1 worm cellular context compared by ENCODE assay signal in genomic region chrX:6134423-6134822, ce11.
TF ChIP-seq lines count a peak whose summit lies in the region.

No protein-coding gene starts in this region.

TF ChIP-seq in whole organism, L1 larva, 84 proteins besides CTCF, POLR2A, EP300 and RAD21 (continued from another document):
- TF ChIP-seq nhr-47 (tag; optimal IDR thresholded peaks at IDR 0.05; lab: Kevin White, UChicago) (no peak), zip-4 (GFP tag; optimal IDR thresholded peaks at IDR 0.05; lab: Kevin White, UChicago) (no peak), mab-9 (GFP tag; IDR thresholded peaks at IDR 0.05; lab: Robert Waterston, UW) (0 out of 2 replicates have a peak, but pooled peaks have one; percentile 26), ces-1 (GFP tag; optimal IDR thresholded peaks at IDR 0.05; lab: Kevin White, UChicago) (no peak), C04F5.9 (tag; optimal IDR thresholded peaks at IDR 0.05; lab: Kevin White, UChicago) (no peak), ceh-63 (GFP tag; optimal IDR thresholded peaks at IDR 0.05; lab: Kevin White, UChicago) (no peak), nhr-28 (tag; optimal IDR thresholded peaks at IDR 0.05; lab: Kevin White, UChicago) (no peak), ceh-8 (GFP tag; optimal IDR thresholded peaks at IDR 0.05; lab: Kevin White, UChicago) (no peak), F16B12.6 (tag; optimal IDR thresholded peaks at IDR 0.05; lab: Kevin White, UChicago) (no peak), skn-1 (tag; optimal IDR thresholded peaks at IDR 0.05; lab: Kevin White, UChicago) (no peak), zag-1 (tag; optimal IDR thresholded peaks at IDR 0.05; lab: Kevin White, UChicago) (no peak), hlh-4 (tag; optimal IDR thresholded peaks at IDR 0.05; lab: Kevin White, UChicago) (no peak), nhr-71 (tag; optimal IDR thresholded peaks at IDR 0.05; lab: Kevin White, UChicago) (peak; percentile 13), sptf-1 (tag; optimal IDR thresholded peaks at IDR 0.05; lab: Kevin White, UChicago) (no peak), xbp-1 (tag; optimal IDR thresholded peaks at IDR 0.05; lab: Kevin White, UChicago) (peak; percentile 6), fkh-10 (GFP tag; optimal IDR thresholded peaks at IDR 0.05; lab: Kevin White, UChicago) (peak; percentile 33), unc-62 (GFP tag; optimal IDR thresholded peaks at IDR 0.05; lab: Kevin White, UChicago) (no peak), grh-1 (GFP tag; IDR thresholded peaks at IDR 0.05; lab: Robert Waterston, UW) (no peak), unc-130 (tag; optimal IDR thresholded peaks at IDR 0.05; lab: Kevin White, UChicago) (no peak)
